Worm (Caenorhabditis elegans) whole organism, L1 larva: ENCODE data around the gene Y37A1A.3.

Experiments
- ama-1 ChIP-seq: fragments of 150-350 bp; optimal IDR thresholded peaks from 2 replicates; lab custom pipeline; 2014
- blmp-1 ChIP-seq: fragments of 150-350 bp; optimal IDR thresholded peaks from 2 replicates; lab custom pipeline; 2014; ENCODE audit warnings: missing biosample characterization, missing genetic modification characterization
- fkh-8 ChIP-seq: sonication (generic microtip); optimal IDR thresholded peaks from 2 replicates; lab custom pipeline; 2016; ENCODE audit warnings: mild to moderate bottlenecking, missing genetic modification characterization, missing compliant biosample characterization
- fos-1 ChIP-seq: fragments of 150-350 bp; optimal IDR thresholded peaks from 2 replicates; lab custom pipeline; 2014; ENCODE audit warnings: missing biosample characterization, missing genetic modification characterization
- lin-35 ChIP-seq, 2 experiments: fragments of 150-350 bp; optimal IDR thresholded peaks; 2 replicates each; lab custom pipeline; 2014; ENCODE audit warnings: missing biosample characterization in 2 of 2, missing genetic modification characterization in 2 of 2, missing genetic modification reagents in 2 of 2
- lsy-2 ChIP-seq, 2 experiments: fragments of 150-350 bp; optimal IDR thresholded peaks; 2 replicates each; lab custom pipeline; 2014; ENCODE audit warnings: missing biosample characterization in 2 of 2, missing genetic modification characterization in 2 of 2
- nhr-237 ChIP-seq: fragments of 150-350 bp; optimal IDR thresholded peaks from 2 replicates; lab custom pipeline; 2014; ENCODE audit warnings: missing biosample characterization, missing genetic modification characterization
- nhr-28 ChIP-seq: fragments of 150-350 bp; optimal IDR thresholded peaks from 2 replicates; lab custom pipeline; 2014; ENCODE audit warnings: missing biosample characterization, missing genetic modification characterization
- snu-23 ChIP-seq: sonication (generic microtip); optimal IDR thresholded peaks from 2 replicates; lab custom pipeline; 2016; ENCODE audit warnings: missing genetic modification characterization, missing compliant biosample characterization
- sptf-1 ChIP-seq: fragments of 150-350 bp; optimal IDR thresholded peaks from 2 replicates; lab custom pipeline; 2014; ENCODE audit warnings: missing biosample characterization, missing genetic modification characterization
- unc-62 ChIP-seq: fragments of 150-350 bp; optimal IDR thresholded peaks from 2 replicates; lab custom pipeline; 2014; ENCODE audit warnings: missing biosample characterization, missing genetic modification reagents, missing genetic modification characterization
- zag-1 ChIP-seq: fragments of 150-350 bp; optimal IDR thresholded peaks from 2 replicates; lab custom pipeline; 2014; ENCODE audit warnings: missing biosample characterization, missing genetic modification characterization

DNA sequence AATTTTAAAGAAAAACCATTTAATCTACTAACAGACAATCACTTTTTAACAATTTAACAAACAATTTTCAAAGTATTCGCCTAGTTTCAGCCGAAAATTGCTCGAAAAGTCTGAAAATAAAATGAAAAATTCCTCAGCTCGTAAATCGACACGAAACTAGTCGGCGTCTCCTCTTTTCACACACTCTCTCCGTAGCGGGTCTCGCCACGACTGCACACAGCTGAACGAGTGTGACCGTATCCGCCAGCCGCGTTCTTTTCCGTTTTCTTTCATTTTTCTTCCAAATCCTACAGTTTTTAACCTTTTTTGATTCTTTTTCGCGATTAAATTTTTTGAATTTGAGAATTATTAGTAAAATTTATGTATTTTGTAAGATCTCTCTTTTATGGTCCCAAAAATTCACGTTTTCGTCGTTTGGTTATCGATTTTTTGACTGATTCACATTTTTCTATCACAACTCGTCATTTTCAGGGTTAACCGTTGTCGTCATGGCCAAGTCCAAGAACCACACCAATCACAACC lies 20.9 kb downstream of the Y37A1A.3 start, which contains the start of gene rpl-29:
- TF ChIP-seq lsy-2 (tag; optimal IDR thresholded peaks at IDR 0.05; lab: Kevin White, UChicago) (peak; percentile 99), snu-23 (peak; percentile 97), fkh-8 (tag; lab: Kevin White, UChicago) (peak; percentile 86), sptf-1 (tag; lab: Kevin White, UChicago) (no peak), fos-1 (peak; percentile 88), ama-1 (lab: Kevin White, UChicago) (no peak), zag-1 (tag; lab: Kevin White, UChicago) (no peak), lin-35 (GFP tag; optimal IDR thresholded peaks at IDR 0.05; lab: Kevin White, UChicago) (peak; percentile 83 to 92), nhr-237 (tag; lab: Kevin White, UChicago) (peak; percentile 4), blmp-1 (tag; lab: Kevin White, UChicago) (peak; percentile 70), nhr-28 (tag; lab: Kevin White, UChicago) (no peak), unc-62 (GFP tag; lab: Kevin White, UChicago) (no peak)
